Worm (Caenorhabditis elegans) whole organism, L4/young adult: ENCODE data around the gene oac-23.

Experiments used
- W03F9.2 ChIP-seq: fragments of 150-350 bp; optimal IDR thresholded peaks from 2 replicates; lab custom pipeline; 2014; ENCODE audit warnings: missing biosample characterization, missing genetic modification characterization
- him-1 ChIP-seq: sonication (generic microtip); optimal IDR thresholded peaks from 2 replicates; lab custom pipeline; 2016; ENCODE audit warnings: missing genotype, missing genetic modification reagents, missing genetic modification characterization, missing compliant biosample characterization

- no peak for TF ChIP-seq him-1
- TF ChIP-seq W03F9.2 (tag; lab: Kevin White, UChicago), result no peak
Observed at ce11 chrIV:3862948-3863347, 18.3 kb upstream of the oac-23 start.
